Fruit fly (Drosophila melanogaster): ENCODE measurements around the gene mRpS7.

The mRpS7 gene

dm6 chr2L:10375464-10376236 is 10.8 kb upstream of the mRpS7 start, which contains the start of the genes CG33303 and dpr19 (continued):
- TF ChIP-seq dac (GFP tag; optimal IDR thresholded peaks at IDR 0.05) (no peak), CG6808 (GFP tag; optimal IDR thresholded peaks at IDR 0.05) (peak; percentile 24), salr (GFP tag; optimal IDR thresholded peaks at IDR 0.05) (no peak)

dm6 chr2L:10376276-10376675 is 10.2 kb upstream of the mRpS7 start:
- TF ChIP-seq esn (GFP tag; optimal IDR thresholded peaks at IDR 0.05) (no peak), Met (GFP tag; optimal IDR thresholded peaks at IDR 0.05) (no peak), CG6808 (GFP tag; optimal IDR thresholded peaks at IDR 0.05) (no peak)

- no peak for TF ChIP-seq salr (GFP tag; optimal IDR thresholded peaks at IDR 0.05)
- TF ChIP-seq cyc (GFP tag; optimal IDR thresholded peaks at IDR 0.05), result no peak
- no peak for TF ChIP-seq Eip93F (GFP tag; optimal IDR thresholded peaks at IDR 0.05)
- TF ChIP-seq CG34406 (GFP tag; optimal IDR thresholded peaks at IDR 0.05), result no peak
- no peak for TF ChIP-seq CG10669 (GFP tag; optimal IDR thresholded peaks at IDR 0.05)
- no peak for TF ChIP-seq CG7368 (GFP tag; optimal IDR thresholded peaks at IDR 0.05)
- TF ChIP-seq CG3032 (tag; optimal IDR thresholded peaks at IDR 0.05), result no peak
These were observed 7.8 kb upstream of the mRpS7 start for dm6 chr2L:10378631-10379030.

dm6 chr2L:10379865-10380264 is 6.6 kb upstream of the mRpS7 start, which contains the start of gene gny:
gny (plus strand) TSS chr2L:10380103.
- TF ChIP-seq cyc (GFP tag; optimal IDR thresholded peaks at IDR 0.05) (no peak), Eip78C (GFP tag) (peak; percentile 18), Sox15 (GFP tag; optimal IDR thresholded peaks at IDR 0.05) (no peak), CG6854 (GFP tag; optimal IDR thresholded peaks at IDR 0.05) (no peak), CG3032 (tag; optimal IDR thresholded peaks at IDR 0.05) (no peak), CG16779 (tag; optimal IDR thresholded peaks at IDR 0.05) (no peak)

dm6 chr2L:10381890-10382450 is 4.5 kb upstream of the mRpS7 start, which contains the start of gene CG5096:
CG5096 (plus strand) TSS chr2L:10382263.
- TF ChIP-seq CG6808 (GFP tag; optimal IDR thresholded peaks at IDR 0.05) (no peak), Eip93F (GFP tag; optimal IDR thresholded peaks at IDR 0.05) (peak; percentile 81), CG6276 (GFP tag; optimal IDR thresholded peaks at IDR 0.05) (no peak), esn (GFP tag; optimal IDR thresholded peaks at IDR 0.05) (peak; percentile 81), CG16779 (tag; optimal IDR thresholded peaks at IDR 0.05) (no peak), CG31627 (GFP tag; optimal IDR thresholded peaks at IDR 0.05) (peak; percentile 59), acj6 (GFP tag; optimal IDR thresholded peaks at IDR 0.05) (peak; percentile 60), ss (GFP tag; optimal IDR thresholded peaks at IDR 0.05) (no peak), Met (GFP tag; optimal IDR thresholded peaks at IDR 0.05) (peak; percentile 80), Sox14 (GFP tag; optimal IDR thresholded peaks at IDR 0.05) (peak; percentile 63), dac (GFP tag; optimal IDR thresholded peaks at IDR 0.05) (no peak), pdm3 (GFP tag; optimal IDR thresholded peaks at IDR 0.05) (no peak), cyc (GFP tag; optimal IDR thresholded peaks at IDR 0.05) (peak; percentile 64), dsx (GFP tag; optimal IDR thresholded peaks at IDR 0.05; ENCODE audit: poor library complexity, severe bottlenecking) (peak; percentile 29), vri (GFP tag; optimal IDR thresholded peaks at IDR 0.05) (no peak), Gug (GFP tag; IDR thresholded peaks at IDR 0.05) (no peak; the same call in 1 of the 2 replicates), svp (GFP tag) (no peak), CG11762 (GFP tag; optimal IDR thresholded peaks at IDR 0.05; ENCODE audit: insufficient read depth) (peak; percentile 34), OdsH (GFP tag; optimal IDR thresholded peaks at IDR 0.05) (peak; percentile 55), CG4318 (GFP tag; optimal IDR thresholded peaks at IDR 0.05) (no peak), CG8319 (GFP tag; optimal IDR thresholded peaks at IDR 0.05) (peak; percentile 36), CG3032 (tag; optimal IDR thresholded peaks at IDR 0.05) (peak; percentile 39), lz (GFP tag; optimal IDR thresholded peaks at IDR 0.05) (peak; percentile 66), CG10631 (GFP tag; optimal IDR thresholded peaks at IDR 0.05) (peak; percentile 43), CG6854 (GFP tag; optimal IDR thresholded peaks at IDR 0.05) (no peak), CG3919 (GFP tag; optimal IDR thresholded peaks at IDR 0.05) (no peak), Ets21C (GFP tag; optimal IDR thresholded peaks at IDR 0.05) (peak; percentile 37), topi (GFP tag; optimal IDR thresholded peaks at IDR 0.05) (peak; percentile 76), fkh (GFP tag; optimal IDR thresholded peaks at IDR 0.05) (peak; percentile 33), CG1621 (tag; optimal IDR thresholded peaks at IDR 0.05) (no peak), achi (GFP tag; optimal IDR thresholded peaks at IDR 0.05) (no peak), CG34406 (GFP tag; optimal IDR thresholded peaks at IDR 0.05) (peak; percentile 73), Eip78C (GFP tag) (peak; percentile 92), Blimp-1 (GFP tag; optimal IDR thresholded peaks at IDR 0.05) (no peak), CG11902 (GFP tag; optimal IDR thresholded peaks at IDR 0.05) (peak; percentile 14)

Data from whole organism, prepupa.